Worm (Caenorhabditis elegans) whole organism, young adult: ENCODE results near the gene elo-1.
A peak's percentile ranks its signal among the peaks of the same experiment; 100 is the strongest.

Experiments
- B0035.1 ChIP-seq: sonication (generic microtip); optimal IDR thresholded peaks from 2 replicates; lab custom pipeline; 2016; ENCODE audit warnings: missing genetic modification characterization, mild to moderate bottlenecking, missing compliant biosample characterization, missing genotype, missing genetic modification reagents
- B0336.3 ChIP-seq: fragments of 200-800 bp; sonication (Bioruptor generic); IDR thresholded peaks from 2 replicates; pipeline ENCODE4 v1.3.6; 2022; ENCODE audit warnings: missing genetic modification characterization, missing compliant biosample characterization
- F10E7.11 ChIP-seq: sonication (generic microtip); optimal IDR thresholded peaks from 2 replicates; lab custom pipeline; 2017; ENCODE audit warnings: mild to moderate bottlenecking, missing genetic modification characterization, moderate library complexity, missing compliant biosample characterization
- F23B12.7 ChIP-seq: sonication (generic microtip); optimal IDR thresholded peaks from 2 replicates; lab custom pipeline; 2017; ENCODE audit warnings: missing genetic modification characterization, mild to moderate bottlenecking, missing compliant biosample characterization, antibody characterized with exemption, moderate library complexity; ENCODE audit not compliant: insufficient read depth
- F33H1.4 ChIP-seq: fragments of 200-800 bp; sonication (Bioruptor generic); IDR thresholded peaks from 2 replicates; pipeline ENCODE4 v1.3.6; 2022; ENCODE audit warnings: missing genetic modification reagents, missing genetic modification characterization, missing compliant biosample characterization
- F39B2.1 ChIP-seq: fragments of 200-800 bp; sonication (Bioruptor generic); IDR thresholded peaks from 2 replicates; pipeline ENCODE4 v1.3.6; 2022; ENCODE audit warnings: missing genetic modification reagents, missing genetic modification characterization, missing compliant biosample characterization
- T26A5.8 ChIP-seq: sonication (generic microtip); optimal IDR thresholded peaks from 2 replicates; lab custom pipeline; 2016; ENCODE audit warnings: missing genetic modification characterization, missing compliant biosample characterization
- Y95B8A.8 ChIP-seq: fragments of 200-800 bp; sonication (Bioruptor generic); IDR thresholded peaks from 2 replicates; pipeline ENCODE4 v1.3.6; 2022; ENCODE audit warnings: missing genetic modification reagents, missing genetic modification characterization, missing compliant biosample characterization
- ZK185.1 ChIP-seq: sonication (generic microtip); optimal IDR thresholded peaks from 2 replicates; lab custom pipeline; 2016; ENCODE audit warnings: mild to moderate bottlenecking, missing genetic modification characterization, missing compliant biosample characterization; ENCODE audit not compliant: poor library complexity, severe bottlenecking
- akir-1 ChIP-seq: fragments of 200-800 bp; sonication (Bioruptor generic); optimal IDR thresholded peaks from 2 replicates; lab custom pipeline; 2018; ENCODE audit warnings: mild to moderate bottlenecking, missing genetic modification characterization, moderate library complexity, missing compliant biosample characterization
- ama-1 ChIP-seq, 3 experiments: fragments of 150-350 bp in 1 of 3; sonication (generic microtip) in 2 of 3; optimal IDR thresholded peaks; 2 replicates each; lab custom pipeline; 2014 to 2018; ENCODE audit warnings: missing biosample characterization in 2 of 3, missing genetic modification characterization in 2 of 3, missing genetic modification reagents in 2 of 3
- atf-7 ChIP-seq: sonication (generic microtip); optimal IDR thresholded peaks from 2 replicates; lab custom pipeline; 2017; ENCODE audit warnings: mild to moderate bottlenecking, missing genetic modification characterization, missing compliant biosample characterization
- attf-3 ChIP-seq: fragments of 200-800 bp; sonication (Bioruptor generic); conservative IDR thresholded peaks from 2 replicates; pipeline ENCODE4 v1.3.6; 2022; ENCODE audit warnings: missing genetic modification reagents, missing genetic modification characterization, missing compliant biosample characterization
- ccch-3 ChIP-seq: fragments of 200-800 bp; sonication (Bioruptor generic); optimal IDR thresholded peaks from 2 replicates; lab custom pipeline; 2018; ENCODE audit warnings: mild to moderate bottlenecking, missing genetic modification characterization, missing compliant biosample characterization
- ceh-100 ChIP-seq: fragments of 200-800 bp; sonication (Bioruptor generic); IDR thresholded peaks from 2 replicates; pipeline ENCODE4 v1.3.6; 2022; ENCODE audit warnings: missing genetic modification reagents, missing genetic modification characterization, missing compliant biosample characterization
- ceh-27 ChIP-seq: fragments of 200-800 bp; sonication (Bioruptor generic); optimal IDR thresholded peaks from 2 replicates; lab custom pipeline; 2018; ENCODE audit warnings: mild to moderate bottlenecking, missing genetic modification characterization, moderate library complexity, missing compliant biosample characterization
- die-1 ChIP-seq: sonication (generic microtip); optimal IDR thresholded peaks from 2 replicates; lab custom pipeline; 2016; ENCODE audit warnings: missing genotype, mild to moderate bottlenecking, missing genetic modification characterization, missing compliant biosample characterization
- dox-1 ChIP-seq: fragments of 200-800 bp; sonication (Bioruptor generic); IDR thresholded peaks from 2 replicates; pipeline ENCODE4 v1.3.6; 2022; ENCODE audit warnings: missing genetic modification reagents, missing genetic modification characterization, missing compliant biosample characterization
- efl-1 ChIP-seq: fragments of 150-350 bp; optimal IDR thresholded peaks from 2 replicates; lab custom pipeline; 2014; ENCODE audit warnings: missing biosample characterization, missing genetic modification reagents, missing genetic modification characterization
- ekl-4 ChIP-seq: fragments of 200-800 bp; sonication (Bioruptor generic); IDR thresholded peaks from 2 replicates; pipeline ENCODE4 v1.3.6; 2022; ENCODE audit warnings: missing genetic modification reagents, missing genetic modification characterization, missing compliant biosample characterization
- him-1 ChIP-seq: sonication (generic microtip); optimal IDR thresholded peaks from 2 replicates; lab custom pipeline; 2016; ENCODE audit warnings: missing genotype, missing genetic modification reagents, missing genetic modification characterization, missing compliant biosample characterization
- hrde-1 ChIP-seq: sonication (generic microtip); optimal IDR thresholded peaks from 2 replicates; lab custom pipeline; 2016; ENCODE audit warnings: missing genetic modification characterization, mild to moderate bottlenecking, missing compliant biosample characterization, moderate library complexity, missing genotype, missing genetic modification reagents, borderline replicate concordance
- let-607 ChIP-seq, 2 experiments: fragments of 200-800 bp in 1 of 2; sonication (Bioruptor generic) in 1 of 2; sonication (generic microtip) in 1 of 2; optimal IDR thresholded peaks; 2 replicates each; lab custom pipeline; 2016 to 2018; ENCODE audit warnings: mild to moderate bottlenecking in 2 of 2, missing compliant biosample characterization in 2 of 2, missing genetic modification characterization in 2 of 2, moderate library complexity in 2 of 2, missing genotype in 1 of 2
- lin-54 ChIP-seq: fragments of 200-800 bp; sonication (Bioruptor generic); optimal IDR thresholded peaks from 2 replicates; lab custom pipeline; 2018; ENCODE audit warnings: mild to moderate bottlenecking, missing genetic modification characterization, missing compliant biosample characterization
- lsl-1 ChIP-seq: fragments of 200-800 bp; sonication (Bioruptor generic); optimal IDR thresholded peaks from 2 replicates; lab custom pipeline; 2018; ENCODE audit warnings: mild to moderate bottlenecking, missing genetic modification characterization, moderate library complexity, missing compliant biosample characterization
- madf-10 ChIP-seq: sonication (generic microtip); optimal IDR thresholded peaks from 2 replicates; lab custom pipeline; 2016; ENCODE audit warnings: mild to moderate bottlenecking, missing genetic modification characterization, missing compliant biosample characterization
- madf-3 ChIP-seq: fragments of 200-800 bp; sonication (Bioruptor generic); IDR thresholded peaks from 2 replicates; pipeline ENCODE4 v1.3.6; 2022; ENCODE audit warnings: missing genetic modification reagents, missing genetic modification characterization, missing compliant biosample characterization
- madf-6 ChIP-seq: fragments of 200-800 bp; sonication (Bioruptor generic); IDR thresholded peaks from 2 replicates; pipeline ENCODE4 v1.3.6; 2022; ENCODE audit warnings: missing genetic modification reagents, missing genetic modification characterization, missing compliant biosample characterization
- nfyb-1 ChIP-seq: fragments of 200-800 bp; sonication (Bioruptor generic); IDR thresholded peaks from 2 replicates; pipeline ENCODE4 v1.3.6; 2022; ENCODE audit warnings: missing genetic modification reagents, missing genetic modification characterization, missing compliant biosample characterization
- nhr-120 ChIP-seq: fragments of 200-800 bp; sonication (Bioruptor generic); IDR thresholded peaks from 2 replicates; pipeline ENCODE4 v1.3.6; 2022; ENCODE audit warnings: missing genetic modification characterization, missing compliant biosample characterization
- nhr-27 ChIP-seq: fragments of 200-800 bp; sonication (Bioruptor generic); optimal IDR thresholded peaks from 2 replicates; lab custom pipeline; 2018; ENCODE audit warnings: mild to moderate bottlenecking, missing genetic modification characterization, moderate library complexity, missing compliant biosample characterization
- nhr-90 ChIP-seq: sonication (generic microtip); optimal IDR thresholded peaks from 2 replicates; lab custom pipeline; 2016; ENCODE audit warnings: missing genotype, mild to moderate bottlenecking, missing genetic modification characterization, missing compliant biosample characterization
- rcor-1 ChIP-seq: fragments of 200-800 bp; sonication (Bioruptor generic); IDR thresholded peaks from 2 replicates; pipeline ENCODE4 v1.3.6; 2022; ENCODE audit warnings: missing genetic modification reagents, missing genetic modification characterization, missing compliant biosample characterization
- rec-8 ChIP-seq, 2 experiments: sonication (generic microtip); optimal IDR thresholded peaks; 2 replicates each; lab custom pipeline; 2016; ENCODE audit warnings: mild to moderate bottlenecking in 2 of 2, missing genetic modification characterization in 2 of 2, missing genetic modification reagents in 2 of 2, missing genotype in 2 of 2, missing biosample characterization in 1 of 2, missing compliant biosample characterization in 1 of 2, moderate library complexity in 1 of 2
- rpc-1 ChIP-seq, 2 experiments: fragments of 150-350 bp in 1 of 2; sonication (generic microtip) in 1 of 2; optimal IDR thresholded peaks; 2 replicates each; lab custom pipeline; 2014 to 2018; ENCODE audit warnings: missing biosample characterization in 1 of 2, missing genetic modification characterization in 1 of 2, missing genetic modification reagents in 1 of 2, missing genotype in 1 of 2
- sdz-38 ChIP-seq: sonication (generic microtip); optimal IDR thresholded peaks from 2 replicates; lab custom pipeline; 2016; ENCODE audit warnings: missing genotype, missing genetic modification characterization, missing compliant biosample characterization
- snpc-1.3 ChIP-seq: sonication (generic microtip); optimal IDR thresholded peaks from 2 replicates; lab custom pipeline; 2017; ENCODE audit warnings: missing genetic modification characterization, mild to moderate bottlenecking, missing compliant biosample characterization, antibody characterized with exemption, moderate library complexity, missing genotype, missing genetic modification reagents; ENCODE audit not compliant: insufficient read depth
- snpc-3.4 ChIP-seq: sonication (generic microtip); optimal IDR thresholded peaks from 2 replicates; lab custom pipeline; 2017; ENCODE audit warnings: missing genetic modification characterization, mild to moderate bottlenecking, missing compliant biosample characterization, antibody characterized with exemption, moderate library complexity, missing genotype, missing genetic modification reagents
- snpc-4 ChIP-seq, 5 experiments: fragments of 150-350 bp in 1 of 5; sonication (generic microtip) in 4 of 5; optimal IDR thresholded peaks; 2 replicates each; lab custom pipeline; 2014 to 2018; ENCODE audit warnings: missing genetic modification characterization in 5 of 5, missing biosample characterization in 3 of 5, antibody characterized with exemption in 2 of 5, mild to moderate bottlenecking in 2 of 5, missing compliant biosample characterization in 2 of 5, missing genotype in 2 of 5, moderate library complexity in 2 of 5, missing genetic modification reagents in 1 of 5
- sptf-2 ChIP-seq: fragments of 200-800 bp; sonication (Bioruptor generic); optimal IDR thresholded peaks from 2 replicates; lab custom pipeline; 2018; ENCODE audit warnings: mild to moderate bottlenecking, missing genetic modification characterization, missing compliant biosample characterization
- tbp1 ChIP-seq: fragments of 200-800 bp; sonication (Bioruptor generic); optimal IDR thresholded peaks from 2 replicates; lab custom pipeline; 2018; ENCODE audit warnings: mild to moderate bottlenecking, missing genetic modification characterization, missing compliant biosample characterization
- zfh-2 ChIP-seq: fragments of 200-800 bp; sonication (Bioruptor generic); conservative IDR thresholded peaks from 2 replicates; pipeline ENCODE4 v1.3.6; 2022; ENCODE audit warnings: missing genetic modification reagents, missing genetic modification characterization, missing compliant biosample characterization
- ztf-18 ChIP-seq: sonication (generic microtip); optimal IDR thresholded peaks from 2 replicates; lab custom pipeline; 2016; ENCODE audit warnings: missing genotype, mild to moderate bottlenecking, missing genetic modification characterization, missing compliant biosample characterization
- ztf-22 ChIP-seq: fragments of 200-800 bp; sonication (Bioruptor generic); optimal IDR thresholded peaks from 2 replicates; lab custom pipeline; 2018; ENCODE audit warnings: mild to moderate bottlenecking, missing genetic modification characterization, moderate library complexity, missing compliant biosample characterization

The elo-1 gene

DNA sequence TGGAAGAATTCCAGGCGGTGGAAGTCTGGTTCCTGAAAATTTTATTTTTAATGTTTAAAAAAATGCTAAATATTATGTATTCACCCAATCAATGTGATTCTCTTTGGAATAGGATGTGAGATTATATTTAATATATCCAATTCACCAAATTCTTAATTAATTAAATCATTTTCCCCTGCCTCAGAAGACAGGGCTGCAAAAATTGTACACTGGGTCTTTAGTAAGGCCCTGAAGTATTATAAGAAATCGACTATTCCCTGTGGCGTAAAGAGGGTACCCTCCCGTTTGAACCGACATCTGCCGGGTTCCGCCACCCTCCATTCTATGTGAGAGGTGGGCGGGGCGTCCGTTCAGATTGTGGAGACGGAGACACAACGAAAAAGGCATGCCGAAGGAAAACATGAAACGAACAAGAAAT lies 14.9 kb upstream of the elo-1 start (continued):
- peak; percentile 94 for TF ChIP-seq B0336.3 (GFP tag; lab: Robert Waterston, UW)
- no peak for TF ChIP-seq nhr-120
- no peak for TF ChIP-seq nhr-27 (tag; lab: Kevin White, UChicago)
- TF ChIP-seq him-1 (tag; lab: Kevin White, UChicago) = peak; percentile 51
- TF ChIP-seq attf-3 (GFP tag; lab: Robert Waterston, UW) = 0 out of 2 replicates have a peak, but pooled peaks have one; percentile 7
- TF ChIP-seq atf-7 = peak; percentile 56
- TF ChIP-seq madf-6 (GFP tag; lab: Robert Waterston, UW) = peak; percentile 71
- TF ChIP-seq ceh-27 (GFP tag; lab: Kevin White, UChicago) = peak; percentile 74
- peak; percentile 46 for TF ChIP-seq lin-54
- 0 out of 2 replicates have a peak, but pooled peaks have one; percentile 37 for TF ChIP-seq ceh-100 (GFP tag; lab: Robert Waterston, UW)
- TF ChIP-seq rpc-1 (optimal IDR thresholded peaks at IDR 0.05; lab: Kevin White, UChicago) = no peak
- no peak for TF ChIP-seq rpc-1 (tag; optimal IDR thresholded peaks at IDR 0.05; lab: Kevin White, UChicago)
- peak; percentile 22; the same call in 1 of the 2 replicates for TF ChIP-seq F33H1.4 (GFP tag; lab: Robert Waterston, UW)
- peak in 1 of 2 experiments; percentile 25 for TF ChIP-seq rec-8 (tag; optimal IDR thresholded peaks at IDR 0.05; lab: Kevin White, UChicago)
- TF ChIP-seq ztf-18 (tag; lab: Kevin White, UChicago) = peak; percentile 2
- TF ChIP-seq hrde-1 (tag; lab: Kevin White, UChicago) = peak; percentile 55
- peak; percentile 62; the same call in 1 of the 2 replicates for TF ChIP-seq madf-3 (GFP tag; lab: Robert Waterston, UW)
- no peak for TF ChIP-seq zfh-2 (GFP tag; lab: Robert Waterston, UW)
- no peak for TF ChIP-seq efl-1 (GFP tag; lab: Kevin White, UChicago)
- TF ChIP-seq rcor-1 (GFP tag; lab: Robert Waterston, UW) = peak; percentile 55; the same call in 1 of the 2 replicates
- TF ChIP-seq dox-1 (GFP tag; lab: Robert Waterston, UW) = peak; percentile 69
- TF ChIP-seq B0035.1 (tag; lab: Kevin White, UChicago) = no peak
- peak; percentile 32 for TF ChIP-seq nhr-90 (tag; lab: Kevin White, UChicago)
- no peak for TF ChIP-seq sdz-38 (tag; lab: Kevin White, UChicago)
- peak; percentile 79 for TF ChIP-seq ama-1 (optimal IDR thresholded peaks at IDR 0.05; lab: Kevin White, UChicago)
- TF ChIP-seq ama-1 (GFP tag; optimal IDR thresholded peaks at IDR 0.05; lab: Kevin White, UChicago) = no peak
- peak; percentile 54 for TF ChIP-seq ZK185.1 (tag; lab: Kevin White, UChicago)
- peak; percentile 56; the same call in 1 of the 2 replicates for TF ChIP-seq ekl-4 (GFP tag; lab: Robert Waterston, UW)
- no peak for TF ChIP-seq F10E7.11 (tag; lab: Kevin White, UChicago)
- peak in 1 of 2 experiments; percentile 21 for TF ChIP-seq let-607 (tag; optimal IDR thresholded peaks at IDR 0.05; lab: Kevin White, UChicago)
- no peak for TF ChIP-seq ztf-22 (GFP tag; lab: Kevin White, UChicago)
- no peak for TF ChIP-seq ccch-3 (GFP tag; lab: Kevin White, UChicago)
- 0 out of 2 replicates have a peak, but pooled peaks have one; percentile 45 for TF ChIP-seq Y95B8A.8 (GFP tag; lab: Robert Waterston, UW)
- peak; percentile 42 for TF ChIP-seq madf-10 (tag; lab: Kevin White, UChicago)
- no peak for TF ChIP-seq T26A5.8
- TF ChIP-seq nfyb-1 (GFP tag; lab: Robert Waterston, UW) = peak; percentile 68; the same call in 1 of the 2 replicates
- peak; percentile 30 for TF ChIP-seq die-1 (tag; lab: Kevin White, UChicago)
- TF ChIP-seq snpc-3.4 (tag; lab: Kevin White, UChicago) = peak; percentile 11

DNA sequence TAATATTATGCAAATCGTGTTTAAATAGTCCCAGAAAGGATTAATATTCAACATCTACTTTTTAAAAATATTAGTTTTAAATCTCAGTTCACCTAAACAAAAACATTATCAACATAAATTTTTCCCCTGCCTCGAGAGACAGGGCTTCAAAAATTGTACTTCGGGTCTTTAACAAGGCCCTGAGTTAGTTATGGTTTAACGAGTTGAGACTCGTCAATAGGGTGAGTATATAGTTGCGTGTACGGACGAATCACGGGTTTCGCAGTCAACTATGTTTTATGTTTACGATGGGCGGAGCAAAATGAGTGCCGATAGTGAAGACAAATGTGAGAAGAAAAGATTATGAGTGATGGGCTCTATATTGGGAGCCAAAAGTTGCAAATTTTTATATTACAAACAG lies 14.5 kb upstream of the elo-1 start:
- peak; percentile 53; the same call in 1 of the 2 replicates for TF ChIP-seq B0336.3 (GFP tag; lab: Robert Waterston, UW)
- no peak for TF ChIP-seq akir-1 (GFP tag; lab: Kevin White, UChicago)
- TF ChIP-seq snpc-4 (GFP tag; optimal IDR thresholded peaks at IDR 0.05; lab: Kevin White, UChicago) = peak; percentile 87
- TF ChIP-seq snpc-4 (tag; optimal IDR thresholded peaks at IDR 0.05; lab: Kevin White, UChicago) = peak in 3 of 4 experiments; percentile 93 to 97 (median 96)
- peak; percentile 47 for TF ChIP-seq tbp1
- TF ChIP-seq snpc-1.3 = peak; percentile 19
- no peak for TF ChIP-seq sptf-2
- 0 out of 2 replicates have a peak, but pooled peaks have one; percentile 10 for TF ChIP-seq dox-1 (GFP tag; lab: Robert Waterston, UW)
- TF ChIP-seq F23B12.7 = peak; percentile 3
- TF ChIP-seq lsl-1 (GFP tag; lab: Kevin White, UChicago) = peak; percentile 21
- no peak for TF ChIP-seq F39B2.1 (GFP tag; lab: Robert Waterston, UW)
